Fruit fly (Drosophila melanogaster): ENCODE data around the gene CG32091.
A peak's percentile ranks its signal among the peaks of the same experiment; 100 is the strongest.

Gene CG32091

DNA sequence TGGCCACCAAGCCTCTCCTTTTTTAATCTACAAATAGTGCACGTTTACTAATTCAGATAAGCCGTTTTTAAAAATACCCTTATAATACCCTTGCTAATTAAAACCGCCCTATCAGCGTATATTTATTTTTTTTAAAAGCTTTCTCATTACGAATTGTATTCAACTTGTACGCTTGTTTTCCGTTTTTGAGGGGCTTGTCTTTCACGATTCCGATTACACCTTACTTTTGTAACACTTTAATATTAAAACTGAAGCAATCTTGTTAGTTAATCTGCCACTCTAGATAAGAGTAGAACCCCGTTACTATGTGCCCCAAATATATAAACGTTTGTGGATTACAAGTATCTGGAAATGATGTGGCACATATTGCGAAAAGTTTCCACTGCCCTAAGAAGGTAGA, 8.4 kb upstream of the CG32091 start:
- TF ChIP-seq CG34376 (GFP tag; optimal IDR thresholded peaks at IDR 0.05) (peak; percentile 23), Sry-δ (GFP tag; optimal IDR thresholded peaks at IDR 0.05) (no peak), CG18262 (tag; optimal IDR thresholded peaks at IDR 0.05) (no peak), sug (tag; optimal IDR thresholded peaks at IDR 0.05) (peak; percentile 44), CG12236 (GFP tag; optimal IDR thresholded peaks at IDR 0.05) (no peak), Ets65A (GFP tag) (no peak), mirr (GFP tag; optimal IDR thresholded peaks at IDR 0.05) (peak; percentile 51), Pdp1 (GFP tag; optimal IDR thresholded peaks at IDR 0.05) (peak in 1 of 2 experiments; percentile 13), Atf6 (GFP tag; IDR thresholded peaks at IDR 0.05) (no peak), sens (GFP tag) (peak; percentile 2), fu2 (GFP tag; optimal IDR thresholded peaks at IDR 0.05) (no peak), phol (tag; optimal IDR thresholded peaks at IDR 0.05) (no peak), Vsx1 (GFP tag; optimal IDR thresholded peaks at IDR 0.05) (peak; percentile 0), CG8944 (GFP tag; optimal IDR thresholded peaks at IDR 0.05) (no peak), CG10462 (GFP tag; optimal IDR thresholded peaks at IDR 0.05) (no peak), CG30403 (GFP tag; optimal IDR thresholded peaks at IDR 0.05) (no peak), exex (tag; optimal IDR thresholded peaks at IDR 0.05) (peak; percentile 83), D19A (tag; optimal IDR thresholded peaks at IDR 0.05) (peak; percentile 41)

DNA sequence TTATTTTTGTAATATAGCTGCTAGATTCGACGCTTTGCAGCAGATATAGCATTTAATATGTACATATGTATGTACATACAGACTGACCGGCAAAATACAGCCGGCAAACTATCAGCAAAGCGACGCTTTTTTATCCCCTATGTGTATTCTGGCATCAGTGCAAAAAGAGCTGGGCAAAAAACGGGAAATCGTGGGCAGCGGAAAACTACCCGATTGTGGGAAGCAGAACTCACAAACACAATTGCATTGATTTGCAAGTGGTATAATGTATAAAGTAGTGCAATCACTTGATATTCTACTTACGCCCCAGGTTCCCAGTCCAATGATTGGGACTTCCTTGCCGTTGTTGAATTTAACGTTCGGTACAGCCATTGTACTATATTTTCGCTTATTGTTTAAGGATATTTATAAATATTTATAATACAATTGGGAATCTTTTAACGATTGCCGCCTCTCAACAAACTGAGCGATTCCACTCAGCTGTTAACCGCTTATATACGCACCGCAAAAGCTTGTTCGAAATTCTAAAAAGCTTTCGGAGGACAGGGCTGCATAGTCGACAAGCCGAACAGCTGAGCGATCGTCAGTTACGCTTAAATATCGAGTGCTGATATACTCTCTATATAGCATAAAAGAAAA, 7.8 kb upstream of the CG32091 start:
- TF ChIP-seq psq (GFP tag; optimal IDR thresholded peaks at IDR 0.05): no peak
- peak; percentile 94 for TF ChIP-seq CG7928 (GFP tag; optimal IDR thresholded peaks at IDR 0.05)
- peak; percentile 37 for TF ChIP-seq CG7987 (GFP tag; optimal IDR thresholded peaks at IDR 0.05)
- peak; percentile 60 for TF ChIP-seq lbe (GFP tag; optimal IDR thresholded peaks at IDR 0.05)
- TF ChIP-seq unc-4 (GFP tag; IDR thresholded peaks at IDR 0.05; ENCODE audit: partially characterized antibody): peak; percentile 21; the same call in 1 of the 2 replicates
- TF ChIP-seq Med (GFP tag): peak; percentile 27
- no peak for TF ChIP-seq Xbp1 (GFP tag; optimal IDR thresholded peaks at IDR 0.05)
- peak; percentile 5 for TF ChIP-seq CG13296 (GFP tag; optimal IDR thresholded peaks at IDR 0.05)
- TF ChIP-seq MBD-R2 (GFP tag; IDR thresholded peaks at IDR 0.05): peak; percentile 17; the same call in 1 of the 2 replicates
- peak; percentile 43; the same call in 1 of the 4 replicates for TF ChIP-seq chinmo (GFP tag; IDR thresholded peaks at IDR 0.05; ENCODE audit: partially characterized antibody)
- peak; percentile 46 for TF ChIP-seq sens (GFP tag)
- peak; percentile 25 for TF ChIP-seq pzg (GFP tag; optimal IDR thresholded peaks at IDR 0.05)
- TF ChIP-seq CG12236 (GFP tag; optimal IDR thresholded peaks at IDR 0.05): no peak
- TF ChIP-seq Dp (GFP tag; optimal IDR thresholded peaks at IDR 0.05): peak; percentile 18
- TF ChIP-seq HLH4C (GFP tag; IDR thresholded peaks at IDR 0.05; ENCODE audit: partially characterized antibody): peak; percentile 16; the same call in 1 of the 3 replicates
- TF ChIP-seq BEAF-32 (GFP tag; optimal IDR thresholded peaks at IDR 0.05): peak; percentile 17
- TF ChIP-seq Myb (GFP tag; optimal IDR thresholded peaks at IDR 0.05): peak; percentile 61
- no peak for TF ChIP-seq CG9797 (GFP tag; optimal IDR thresholded peaks at IDR 0.05)
- TF ChIP-seq CG8281 (tag; optimal IDR thresholded peaks at IDR 0.05): no peak
- peak; percentile 16 for TF ChIP-seq CG15514 (GFP tag; optimal IDR thresholded peaks at IDR 0.05)
- TF ChIP-seq B-H2 (GFP tag; optimal IDR thresholded peaks at IDR 0.05): peak; percentile 15
- peak; percentile 91 for TF ChIP-seq CG2199 (GFP tag; IDR thresholded peaks at IDR 0.05)
- no peak for TF ChIP-seq ase (GFP tag; IDR thresholded peaks at IDR 0.05)
- peak; percentile 31; the same call in 1 of the 2 replicates for TF ChIP-seq Bgb (GFP tag; IDR thresholded peaks at IDR 0.05; ENCODE audit: partially characterized antibody)
- 0 out of 2 replicates have a peak, but pooled peaks have one; percentile 23 for TF ChIP-seq Drgx (GFP tag; IDR thresholded peaks at IDR 0.05)
- TF ChIP-seq Sry-β (GFP tag; optimal IDR thresholded peaks at IDR 0.05): no peak
- TF ChIP-seq Fer1 (GFP tag; optimal IDR thresholded peaks at IDR 0.05): peak; percentile 20
- no peak for TF ChIP-seq CG4617 (GFP tag; optimal IDR thresholded peaks at IDR 0.05; ENCODE audit: borderline replicate concordance)
- TF ChIP-seq slbo (GFP tag; IDR thresholded peaks at IDR 0.05): peak; percentile 25; the same call in 1 of the 2 replicates
- no peak for TF ChIP-seq zen (tag; optimal IDR thresholded peaks at IDR 0.05)
- TF ChIP-seq CG5245 (GFP tag; optimal IDR thresholded peaks at IDR 0.05): no peak
- TF ChIP-seq CG14441 (GFP tag; IDR thresholded peaks at IDR 0.05): 0 out of 2 replicates have a peak, but pooled peaks have one; percentile 5
